Worm (Caenorhabditis elegans) whole organism, midembryonic: Measurements from ENCODE around the gene srj-18.

Experiments used
- flt-1 ChIP-seq: fragments of 200-800 bp; sonication (Bioruptor generic); IDR thresholded peaks from 2 replicates; pipeline ENCODE4 v1.3.6; 2022; ENCODE audit warnings: missing genetic modification characterization, missing compliant biosample characterization
- med-1 ChIP-seq: sonication (generic microtip); optimal IDR thresholded peaks from 2 replicates; lab custom pipeline; 2017; ENCODE audit warnings: missing genetic modification characterization, mild to moderate bottlenecking, missing compliant biosample characterization, antibody characterized with exemption, missing genetic modification reagents; ENCODE audit not compliant: insufficient read depth
- ref-1 ChIP-seq: fragments of 200-800 bp; sonication (Bioruptor generic); conservative IDR thresholded peaks from 2 replicates; pipeline ENCODE4 v1.3.6; 2022; ENCODE audit warnings: missing genetic modification reagents, missing genetic modification characterization, missing compliant biosample characterization
- ztf-23 ChIP-seq: fragments of 200-800 bp; sonication (Bioruptor generic); IDR thresholded peaks from 2 replicates; pipeline ENCODE4 v1.3.6; 2022; ENCODE audit warnings: missing genetic modification reagents, missing genetic modification characterization, missing compliant biosample characterization

DNA sequence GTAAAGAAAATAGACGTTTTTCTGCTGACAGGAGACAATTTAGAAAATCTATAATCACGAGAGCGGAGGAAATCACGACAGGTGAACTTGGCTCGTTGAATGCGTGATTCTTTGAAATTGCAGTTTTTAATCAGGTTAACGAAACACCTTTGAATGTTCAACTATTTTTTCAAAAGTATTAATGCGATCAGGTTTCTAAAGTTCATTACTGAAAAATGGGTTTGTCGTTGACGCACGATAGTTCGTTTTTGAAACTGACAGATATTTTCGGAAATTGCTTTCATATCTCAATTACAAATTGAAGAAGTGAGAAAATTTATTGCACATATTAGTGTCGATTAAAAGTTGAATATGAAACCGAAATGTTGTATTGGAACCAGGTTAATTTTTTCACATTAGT is 41.8 kb downstream of the srj-18 start, which contains the start of gene F54E2.5:
- no peak for TF ChIP-seq med-1 (GFP tag; lab: Kevin White, UChicago)
- TF ChIP-seq flt-1, result no peak
- TF ChIP-seq ztf-23 (GFP tag; lab: Robert Waterston, UW), result no peak
- TF ChIP-seq ref-1 (GFP tag; lab: Robert Waterston, UW), result no peak
